Worm (Caenorhabditis elegans) whole organism, L2 larva: Measurements from ENCODE around the gene col-170.

Source experiments
- alr-1 ChIP-seq: fragments of 150-350 bp; optimal IDR thresholded peaks from 2 replicates; lab custom pipeline; 2014; ENCODE audit warnings: missing biosample characterization, missing genetic modification characterization
- nhr-6 ChIP-seq: fragments of 150-350 bp; optimal IDR thresholded peaks from 2 replicates; lab custom pipeline; 2014; ENCODE audit warnings: missing biosample characterization, missing genetic modification characterization
- unc-39 ChIP-seq: fragments of 150-350 bp; optimal IDR thresholded peaks from 2 replicates; lab custom pipeline; 2014; ENCODE audit warnings: missing biosample characterization, missing genetic modification characterization

- TF ChIP-seq alr-1 (tag; lab: Kevin White, UChicago): no peak
- no peak for TF ChIP-seq nhr-6
- no peak for TF ChIP-seq unc-39 (tag; lab: Kevin White, UChicago)
Measured at ce11 chrX:6328860-6329259, 2.6 kb upstream of the col-170 start, which contains the start of gene col-169.
